Fruit fly (Drosophila melanogaster): Measurements from ENCODE around the gene CG43219.
A peak's percentile ranks its signal among the peaks of the same experiment; 100 is the strongest.

CG43219 gene

dm6 chr3L:21171905-21172304, 48.3 kb upstream of the CG43219 start, which contains the start of gene Ac78C (continued):
- TF ChIP-seq CG6689 (GFP tag; IDR thresholded peaks at IDR 0.05) (peak; percentile 78), Camta (GFP tag; optimal IDR thresholded peaks at IDR 0.05) (peak; percentile 78), ERR (GFP tag; optimal IDR thresholded peaks at IDR 0.05) (peak; percentile 90), otp (GFP tag; IDR thresholded peaks at IDR 0.05) (peak; percentile 65; the same call in 2 of the 3 replicates), Bdp1 (GFP tag; optimal IDR thresholded peaks at IDR 0.05) (peak; percentile 76), NC2α (GFP tag; optimal IDR thresholded peaks at IDR 0.05) (peak; percentile 30), HLH4C (GFP tag; IDR thresholded peaks at IDR 0.05; ENCODE audit: partially characterized antibody) (peak; percentile 57; the same call in 2 of the 3 replicates), Fer3 (tag; optimal IDR thresholded peaks at IDR 0.05) (peak; percentile 92), Max (GFP tag; optimal IDR thresholded peaks at IDR 0.05) (peak; percentile 65), CG15073 (GFP tag; optimal IDR thresholded peaks at IDR 0.05) (no peak), CG33557 (GFP tag; optimal IDR thresholded peaks at IDR 0.05) (no peak), tna (GFP tag; IDR thresholded peaks at IDR 0.05; ENCODE audit: partially characterized antibody) (peak; percentile 64), CG10366 (GFP tag; IDR thresholded peaks at IDR 0.05) (peak; percentile 83), Drgx (GFP tag; IDR thresholded peaks at IDR 0.05) (peak; percentile 90), sug (tag; optimal IDR thresholded peaks at IDR 0.05) (peak; percentile 92), cwo (GFP tag; optimal IDR thresholded peaks at IDR 0.05) (peak; percentile 80), CG10959 (GFP tag; IDR thresholded peaks at IDR 0.05) (no peak), Kr (GFP tag; optimal IDR thresholded peaks at IDR 0.05) (no peak), da (GFP tag; optimal IDR thresholded peaks at IDR 0.05) (peak; percentile 51), CG17361 (GFP tag; IDR thresholded peaks at IDR 0.05) (peak; percentile 57; the same call in 1 of the 3 replicates), pnt (GFP tag; optimal IDR thresholded peaks at IDR 0.05) (peak; percentile 86), yki (optimal IDR thresholded peaks at IDR 0.05) (no peak), Hsf (GFP tag; optimal IDR thresholded peaks at IDR 0.05) (peak; percentile 77), CG14441 (GFP tag; IDR thresholded peaks at IDR 0.05) (peak; percentile 89), Mes4 (GFP tag; optimal IDR thresholded peaks at IDR 0.05) (peak; percentile 53), CG8290 (GFP tag; optimal IDR thresholded peaks at IDR 0.05) (no peak), CG8290 (tag; optimal IDR thresholded peaks at IDR 0.05) (peak in 1 of 2 experiments; percentile 98), sens-2 (GFP tag; IDR thresholded peaks at IDR 0.05) (peak; percentile 45; the same call in 1 of the 2 replicates), en (GFP tag; optimal IDR thresholded peaks at IDR 0.05) (peak; percentile 60), hbn (GFP tag; IDR thresholded peaks at IDR 0.05; ENCODE audit: partially characterized antibody) (peak; percentile 44; the same call in 1 of the 2 replicates), Fer1 (GFP tag; optimal IDR thresholded peaks at IDR 0.05) (peak; percentile 96), shn (GFP tag; optimal IDR thresholded peaks at IDR 0.05) (peak; percentile 78), CG34422 (GFP tag; IDR thresholded peaks at IDR 0.05) (peak; percentile 89), CG9876 (GFP tag; optimal IDR thresholded peaks at IDR 0.05) (peak; percentile 67), sna (GFP tag; IDR thresholded peaks at IDR 0.05; ENCODE audit: partially characterized antibody) (no peak), nom (GFP tag; optimal IDR thresholded peaks at IDR 0.05) (no peak), insv (GFP tag; optimal IDR thresholded peaks at IDR 0.05) (peak in 1 of 2 experiments; percentile 33), pfk (GFP tag; optimal IDR thresholded peaks at IDR 0.05) (peak; percentile 65), CG2889 (GFP tag; IDR thresholded peaks at IDR 0.05) (peak; percentile 72), Nf-YA (GFP tag; IDR thresholded peaks at IDR 0.05) (peak; percentile 85), CG4617 (GFP tag; optimal IDR thresholded peaks at IDR 0.05; ENCODE audit: borderline replicate concordance) (peak; percentile 7), jing (GFP tag; optimal IDR thresholded peaks at IDR 0.05) (peak; percentile 55), CG31224 (GFP tag; IDR thresholded peaks at IDR 0.05) (peak; percentile 65), E2f1 (GFP tag; IDR thresholded peaks at IDR 0.05) (peak; percentile 79), MTF-1 (GFP tag; optimal IDR thresholded peaks at IDR 0.05; ENCODE audit: borderline replicate concordance) (peak; percentile 83), CG16813 (GFP tag; IDR thresholded peaks at IDR 0.05; ENCODE audit: partially characterized antibody) (peak; percentile 55; the same call in 2 of the 3 replicates), ham (GFP tag; IDR thresholded peaks at IDR 0.05) (peak; percentile 42; the same call in 1 of the 2 replicates), CG11695 (GFP tag; IDR thresholded peaks at IDR 0.05) (peak; percentile 78; the same call in 2 of the 3 replicates), CG10654 (GFP tag; optimal IDR thresholded peaks at IDR 0.05) (peak; percentile 75), ken (GFP tag; IDR thresholded peaks at IDR 0.05) (peak; percentile 83), CG10462 (GFP tag; optimal IDR thresholded peaks at IDR 0.05) (peak; percentile 64)

Data from whole organism, embryonic.